Worm (Caenorhabditis elegans) whole organism, L1 larva: ENCODE results near the gene col-159.

Source experiments
- C04F5.9 ChIP-seq: sonication (generic microtip); optimal IDR thresholded peaks from 2 replicates; lab custom pipeline; 2016; ENCODE audit warnings: missing genetic modification characterization, missing compliant biosample characterization
- C16A3.4 ChIP-seq: fragments of 150-350 bp; optimal IDR thresholded peaks from 2 replicates; lab custom pipeline; 2014; ENCODE audit warnings: missing biosample characterization, missing genetic modification characterization
- F16B12.6 ChIP-seq: fragments of 150-350 bp; optimal IDR thresholded peaks from 2 replicates; lab custom pipeline; 2014; ENCODE audit warnings: missing biosample characterization, missing genetic modification characterization
- Y116A8C.19 ChIP-seq: sonication (generic microtip); optimal IDR thresholded peaks from 2 replicates; lab custom pipeline; 2016; ENCODE audit warnings: missing compliant biosample characterization, missing genetic modification characterization, borderline replicate concordance
- aly-2 ChIP-seq: fragments of 150-350 bp; optimal IDR thresholded peaks from 2 replicates; lab custom pipeline; 2014; ENCODE audit warnings: missing biosample characterization, missing genetic modification characterization
- ama-1 ChIP-seq: fragments of 150-350 bp; optimal IDR thresholded peaks from 2 replicates; lab custom pipeline; 2014
- blmp-1 ChIP-seq: fragments of 150-350 bp; optimal IDR thresholded peaks from 2 replicates; lab custom pipeline; 2014; ENCODE audit warnings: missing biosample characterization, missing genetic modification characterization
- ceh-63 ChIP-seq: fragments of 200-800 bp; sonication (Bioruptor generic); optimal IDR thresholded peaks from 2 replicates; lab custom pipeline; 2018; ENCODE audit warnings: mild to moderate bottlenecking, missing genetic modification characterization, missing compliant biosample characterization
- ceh-8 ChIP-seq: fragments of 200-800 bp; sonication (Bioruptor generic); optimal IDR thresholded peaks from 2 replicates; lab custom pipeline; 2018; ENCODE audit warnings: mild to moderate bottlenecking, missing genetic modification characterization, moderate library complexity, missing compliant biosample characterization
- ceh-88 ChIP-seq: fragments of 200-800 bp; sonication (Bioruptor generic); IDR thresholded peaks from 2 replicates; pipeline ENCODE4 v1.3.6; 2022; ENCODE audit warnings: missing genetic modification characterization, missing compliant biosample characterization
- ceh-90 ChIP-seq: sonication (generic microtip); optimal IDR thresholded peaks from 2 replicates; lab custom pipeline; 2016; ENCODE audit warnings: missing genetic modification characterization, missing compliant biosample characterization
- ces-1 ChIP-seq: fragments of 150-350 bp; optimal IDR thresholded peaks from 2 replicates; lab custom pipeline; 2014; ENCODE audit warnings: missing biosample characterization, missing genetic modification reagents, missing genetic modification characterization
- efl-1 ChIP-seq, 4 experiments: fragments of 150-350 bp; optimal IDR thresholded peaks in 3 of 4; peaks in 1 of 4; 1 replicate in 1 of 4; 2 replicates in 3 of 4; lab custom pipeline; 2014; ENCODE audit warnings: missing biosample characterization in 2 of 4, missing genetic modification characterization in 2 of 4, missing genetic modification reagents in 2 of 4
- elt-2 ChIP-seq: sonication (generic microtip); optimal IDR thresholded peaks from 2 replicates; lab custom pipeline; 2016; ENCODE audit warnings: missing genetic modification characterization, mild to moderate bottlenecking, inconsistent platforms, missing compliant biosample characterization, missing genetic modification reagents
- ets-5 ChIP-seq: fragments of 200-800 bp; sonication (Bioruptor generic); IDR thresholded peaks from 2 replicates; pipeline ENCODE4 v1.3.6; 2022; ENCODE audit warnings: missing genetic modification characterization, missing compliant biosample characterization
- fkh-10 ChIP-seq: sonication (generic microtip); optimal IDR thresholded peaks from 2 replicates; lab custom pipeline; 2017; ENCODE audit warnings: missing biosample characterization, missing genetic modification reagents, missing genetic modification characterization
- fkh-4 ChIP-seq: sonication (generic microtip); optimal IDR thresholded peaks from 2 replicates; lab custom pipeline; 2016; ENCODE audit warnings: missing compliant biosample characterization, missing genetic modification characterization, borderline replicate concordance
- fkh-8 ChIP-seq: sonication (generic microtip); optimal IDR thresholded peaks from 2 replicates; lab custom pipeline; 2016; ENCODE audit warnings: mild to moderate bottlenecking, missing genetic modification characterization, missing compliant biosample characterization
- grh-1 ChIP-seq: fragments of 200-800 bp; sonication (Bioruptor generic); IDR thresholded peaks from 2 replicates; pipeline ENCODE4 v1.3.6; 2022; ENCODE audit warnings: missing genetic modification reagents, missing genetic modification characterization, missing compliant biosample characterization
- irx-1 ChIP-seq: sonication (generic microtip); optimal IDR thresholded peaks from 2 replicates; lab custom pipeline; 2016; ENCODE audit warnings: missing genetic modification characterization, missing compliant biosample characterization
- isw-1 ChIP-seq: fragments of 200-800 bp; sonication (Bioruptor generic); IDR thresholded peaks from 2 replicates; pipeline ENCODE4 v1.3.6; 2022; ENCODE audit warnings: missing genetic modification characterization, missing compliant biosample characterization
- jun-1 ChIP-seq: fragments of 150-350 bp; optimal IDR thresholded peaks from 2 replicates; lab custom pipeline; 2014; ENCODE audit warnings: missing biosample characterization, missing genetic modification reagents, missing genetic modification characterization
- lin-14 ChIP-seq: fragments of 200-800 bp; sonication (Bioruptor generic); optimal IDR thresholded peaks from 2 replicates; lab custom pipeline; 2018; ENCODE audit warnings: mild to moderate bottlenecking, missing genetic modification characterization, moderate library complexity, missing compliant biosample characterization
- lin-15B ChIP-seq: fragments of 150-350 bp; sonication (generic microtip); optimal IDR thresholded peaks from 3 replicates; lab custom pipeline; 2014; ENCODE audit warnings: missing biosample characterization, missing genetic modification characterization
- lin-39 ChIP-seq: fragments of 150-350 bp; optimal IDR thresholded peaks from 2 replicates; lab custom pipeline; 2014; ENCODE audit warnings: missing biosample characterization, missing genetic modification reagents, missing genetic modification characterization
- lir-3 ChIP-seq: sonication (generic microtip); optimal IDR thresholded peaks from 2 replicates; lab custom pipeline; 2016; ENCODE audit warnings: mild to moderate bottlenecking, missing genetic modification characterization, moderate library complexity, missing compliant biosample characterization; ENCODE audit not compliant: poor library complexity
- lsy-2 ChIP-seq, 2 experiments: fragments of 150-350 bp; optimal IDR thresholded peaks; 2 replicates each; lab custom pipeline; 2014; ENCODE audit warnings: missing biosample characterization in 2 of 2, missing genetic modification characterization in 2 of 2
- mab-9 ChIP-seq: fragments of 200-800 bp; sonication (Bioruptor generic); IDR thresholded peaks from 2 replicates; pipeline ENCODE4 v1.3.6; 2022; ENCODE audit warnings: missing genetic modification reagents, missing genetic modification characterization, missing compliant biosample characterization
- nhr-11 ChIP-seq: fragments of 150-350 bp; optimal IDR thresholded peaks from 2 replicates; lab custom pipeline; 2014; ENCODE audit warnings: missing biosample characterization, missing genetic modification characterization
- nhr-20 ChIP-seq: sonication (generic microtip); optimal IDR thresholded peaks from 2 replicates; lab custom pipeline; 2016; ENCODE audit warnings: mild to moderate bottlenecking, missing genetic modification characterization, missing compliant biosample characterization
- nhr-237 ChIP-seq: fragments of 150-350 bp; optimal IDR thresholded peaks from 2 replicates; lab custom pipeline; 2014; ENCODE audit warnings: missing biosample characterization, missing genetic modification characterization
- nhr-28 ChIP-seq: fragments of 150-350 bp; optimal IDR thresholded peaks from 2 replicates; lab custom pipeline; 2014; ENCODE audit warnings: missing biosample characterization, missing genetic modification characterization
- nhr-47 ChIP-seq: sonication (generic microtip); optimal IDR thresholded peaks from 2 replicates; lab custom pipeline; 2016; ENCODE audit warnings: mild to moderate bottlenecking, missing genetic modification characterization, moderate library complexity, missing compliant biosample characterization
- nhr-76 ChIP-seq: sonication (generic microtip); optimal IDR thresholded peaks from 2 replicates; lab custom pipeline; 2017; ENCODE audit warnings: missing biosample characterization, missing genetic modification characterization
- nhr-85 ChIP-seq: sonication (generic microtip); peaks from one replicate; lab custom pipeline; 2016; ENCODE audit warnings: missing genetic modification characterization, inconsistent platforms, missing compliant biosample characterization
- pag-3 ChIP-seq: sonication (generic microtip); optimal IDR thresholded peaks from 2 replicates; lab custom pipeline; 2017; ENCODE audit warnings: missing genetic modification characterization, mild to moderate bottlenecking, missing compliant biosample characterization, antibody characterized with exemption, borderline replicate concordance; ENCODE audit not compliant: insufficient read depth
- pax-3 ChIP-seq: fragments of 200-800 bp; sonication (Bioruptor generic); optimal IDR thresholded peaks from 2 replicates; lab custom pipeline; 2018; ENCODE audit warnings: mild to moderate bottlenecking, missing genetic modification characterization, moderate library complexity, missing compliant biosample characterization
- rnt-1 ChIP-seq: sonication (generic microtip); optimal IDR thresholded peaks from 2 replicates; lab custom pipeline; 2016; ENCODE audit warnings: mild to moderate bottlenecking, missing genetic modification characterization, moderate library complexity, missing compliant biosample characterization
- snu-23 ChIP-seq: sonication (generic microtip); optimal IDR thresholded peaks from 2 replicates; lab custom pipeline; 2016; ENCODE audit warnings: missing genetic modification characterization, missing compliant biosample characterization
- swsn-7 ChIP-seq: sonication (generic microtip); optimal IDR thresholded peaks from 2 replicates; lab custom pipeline; 2016; ENCODE audit warnings: missing genetic modification characterization, missing compliant biosample characterization
- tbx-2 ChIP-seq: sonication (generic microtip); optimal IDR thresholded peaks from 2 replicates; lab custom pipeline; 2016; ENCODE audit warnings: missing genetic modification characterization, missing compliant biosample characterization
- unc-30 ChIP-seq: sonication (generic microtip); optimal IDR thresholded peaks from 2 replicates; lab custom pipeline; 2017; ENCODE audit warnings: missing biosample characterization, missing genetic modification characterization
- unc-86 ChIP-seq: sonication (generic microtip); optimal IDR thresholded peaks from 2 replicates; lab custom pipeline; 2016; ENCODE audit warnings: missing genetic modification characterization, missing compliant biosample characterization
- unc-98 ChIP-seq: fragments of 200-800 bp; sonication (Bioruptor generic); IDR thresholded peaks from 2 replicates; pipeline ENCODE4 v1.3.6; 2022; ENCODE audit warnings: missing genetic modification characterization, missing compliant biosample characterization
- zag-1 ChIP-seq: fragments of 150-350 bp; optimal IDR thresholded peaks from 2 replicates; lab custom pipeline; 2014; ENCODE audit warnings: missing biosample characterization, missing genetic modification characterization
- ztf-4 ChIP-seq: fragments of 150-350 bp; optimal IDR thresholded peaks from 2 replicates; lab custom pipeline; 2014; ENCODE audit warnings: missing biosample characterization, missing genetic modification characterization

Gene col-159

DNA sequence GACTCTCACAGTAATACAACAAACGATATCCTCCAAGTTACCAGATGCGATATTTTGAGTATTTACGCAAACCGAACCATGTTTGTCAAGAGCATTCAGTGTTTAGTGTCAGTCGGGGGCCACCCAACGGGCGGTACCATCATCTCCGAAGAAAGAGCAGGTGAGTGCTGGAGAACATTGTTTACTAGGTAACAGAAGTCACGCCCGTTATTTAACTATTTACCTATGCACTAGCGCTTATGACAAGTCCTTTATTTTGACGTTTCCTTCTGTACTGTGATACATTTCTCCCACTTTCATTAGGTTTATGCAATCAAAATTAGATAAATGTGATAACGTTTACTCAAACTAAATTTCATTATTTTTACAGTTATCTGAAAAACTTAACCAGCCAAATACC, 7.6 kb upstream of the col-159 start, which contains the start of gene F57B1.6:
Gene F57B1.6, plus strand, starts transcription at position 79 of the 400 bp plus-strand sequence.
- no peak for TF ChIP-seq irx-1 (tag; lab: Kevin White, UChicago)
- no peak for TF ChIP-seq swsn-7 (tag; lab: Kevin White, UChicago)
- no peak for TF ChIP-seq ama-1 (lab: Kevin White, UChicago)

ce11 chrV:13207426-13207825, 5.4 kb upstream of the col-159 start, which contains the start of gene F57B1.5:
Gene F57B1.5 (plus strand): TSS chrV:13207726.
- no peak for TF ChIP-seq pax-3 (tag; lab: Kevin White, UChicago)
- no peak for TF ChIP-seq fkh-8 (tag; lab: Kevin White, UChicago)
- TF ChIP-seq unc-86 (tag; lab: Kevin White, UChicago) = peak; percentile 9
- TF ChIP-seq snu-23 (GFP tag; lab: Kevin White, UChicago) = no peak
- TF ChIP-seq lin-14 (GFP tag; lab: Kevin White, UChicago) = peak; percentile 39

DNA sequence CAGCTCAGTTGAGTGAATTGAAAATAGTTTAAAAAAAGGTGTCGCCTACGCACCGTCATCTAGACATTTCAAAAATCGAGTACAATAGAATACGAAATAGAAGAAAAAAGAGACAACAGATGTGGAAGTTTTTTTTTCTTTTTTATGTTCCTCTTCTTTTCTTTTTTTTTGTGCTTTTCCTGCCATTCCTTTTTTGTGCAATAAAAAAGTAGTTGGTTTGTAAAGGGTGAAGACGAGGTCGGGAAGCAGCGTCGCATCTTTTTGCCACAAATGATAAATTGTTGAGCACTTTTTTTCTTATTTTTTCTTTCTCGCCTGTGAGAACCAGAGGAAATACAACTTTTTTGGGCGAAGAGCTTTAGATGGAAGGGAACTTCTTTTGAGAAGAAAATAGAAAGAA, 4.5 kb upstream of the col-159 start:
- TF ChIP-seq nhr-11 (tag; lab: Kevin White, UChicago) (no peak), F16B12.6 (tag; lab: Kevin White, UChicago) (no peak), efl-1 (optimal IDR thresholded peaks at IDR 0.05; lab: Kevin White, UChicago) (no peak), efl-1 (GFP tag; optimal IDR thresholded peaks at IDR 0.05 in 1 of 2; lab: Kevin White, UChicago) (peak in 1 of 2 experiments; percentile 58), ets-5 (GFP tag; lab: Robert Waterston, UW) (no peak), ceh-88 (GFP tag; lab: Robert Waterston, UW) (no peak), irx-1 (tag; lab: Kevin White, UChicago) (no peak), tbx-2 (tag; lab: Kevin White, UChicago) (no peak), nhr-20 (tag; lab: Kevin White, UChicago) (no peak), mab-9 (GFP tag; lab: Robert Waterston, UW) (no peak), pag-3 (no peak), lin-14 (GFP tag; lab: Kevin White, UChicago) (peak; percentile 55), grh-1 (GFP tag; lab: Robert Waterston, UW) (no peak), ces-1 (GFP tag; lab: Kevin White, UChicago) (no peak), fkh-10 (GFP tag; lab: Kevin White, UChicago) (peak; percentile 18), aly-2 (tag; lab: Kevin White, UChicago) (no peak), nhr-28 (tag; lab: Kevin White, UChicago) (no peak), lin-15B (tag; lab: Kevin White, UChicago) (no peak)

DNA sequence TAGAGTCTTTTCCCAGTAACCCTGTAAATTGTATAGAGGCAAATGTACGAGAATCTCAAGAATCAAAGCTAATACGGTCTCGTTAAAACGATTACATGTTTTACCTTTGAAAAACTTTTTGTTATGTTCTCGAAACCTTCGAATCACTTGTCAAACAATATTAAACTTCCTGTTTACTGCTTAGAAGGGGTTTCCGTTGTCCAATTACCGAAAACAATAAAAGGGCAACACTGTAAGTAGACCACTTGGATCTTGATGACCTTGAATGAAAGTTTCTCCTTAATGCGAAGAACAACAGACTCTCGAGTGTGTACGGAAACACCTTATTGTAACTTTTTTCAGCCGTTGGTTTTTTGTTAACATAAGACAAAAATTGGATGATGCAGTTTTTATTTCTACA, 1.4 kb downstream of the col-159 start:
- TF ChIP-seq elt-2 (no peak), C16A3.4 (no peak), rnt-1 (tag; lab: Kevin White, UChicago) (no peak), ceh-90 (tag; lab: Kevin White, UChicago) (no peak), nhr-20 (tag; lab: Kevin White, UChicago) (peak; percentile 31), unc-86 (tag; lab: Kevin White, UChicago) (no peak), fkh-10 (GFP tag; lab: Kevin White, UChicago) (no peak), nhr-76 (tag; lab: Kevin White, UChicago) (no peak), F16B12.6 (tag; lab: Kevin White, UChicago) (no peak), lin-14 (GFP tag; lab: Kevin White, UChicago) (peak; percentile 51), nhr-237 (tag; lab: Kevin White, UChicago) (no peak), ceh-8 (no peak), Y116A8C.19 (no peak), irx-1 (tag; lab: Kevin White, UChicago) (no peak), ceh-63 (GFP tag; lab: Kevin White, UChicago) (no peak), jun-1 (tag; lab: Kevin White, UChicago) (no peak), nhr-47 (tag; lab: Kevin White, UChicago) (no peak), isw-1 (GFP tag; lab: Robert Waterston, UW) (no peak), lsy-2 (tag; optimal IDR thresholded peaks at IDR 0.05; lab: Kevin White, UChicago) (no peak), fkh-4 (tag; lab: Kevin White, UChicago) (no peak), nhr-85 (tag; lab: Kevin White, UChicago) (peak; percentile 90), blmp-1 (tag; lab: Kevin White, UChicago) (peak; percentile 53), snu-23 (GFP tag; lab: Kevin White, UChicago) (peak; percentile 3), lin-39 (tag; lab: Kevin White, UChicago) (no peak), grh-1 (GFP tag; lab: Robert Waterston, UW) (no peak), zag-1 (tag; lab: Kevin White, UChicago) (no peak), lir-3 (tag; lab: Kevin White, UChicago) (no peak), ztf-4 (tag; lab: Kevin White, UChicago) (no peak), C04F5.9 (tag; lab: Kevin White, UChicago) (no peak), mab-9 (GFP tag; lab: Robert Waterston, UW) (no peak), nhr-11 (tag; lab: Kevin White, UChicago) (no peak), unc-98 (GFP tag; lab: Robert Waterston, UW) (no peak), unc-30 (tag; lab: Kevin White, UChicago) (no peak)
